Fruit fly (Drosophila melanogaster) S2 (cell line): ENCODE measurements around the gene CG6683.

Source experiments
- CG8478 ChIP-seq: fragments of >200 bp; optimal IDR thresholded peaks from 2 replicates; lab custom pipeline; 2018
- CTCF ChIP-seq, 2 experiments: fragments of >200 bp; optimal IDR thresholded peaks; 2 replicates each; lab custom pipeline; 2018

- TF ChIP-seq CG8478 (no peak), CTCF (optimal IDR thresholded peaks at IDR 0.05; lab: Kevin White, UChicago) (no peak)
Measured at dm6 chr3L:8534386-8535306, 19.9 kb upstream of the CG6683 start, which contains the start of gene ergic53.
